Worm (Caenorhabditis elegans) whole organism, mixed stage, embryonic: ENCODE data around the gene flp-21.

Source experiments
- M03D4.4 ChIP-seq: sonication (generic microtip); optimal IDR thresholded peaks from 2 replicates; lab custom pipeline; 2017; ENCODE audit warnings: mild to moderate bottlenecking, missing genetic modification characterization, missing compliant biosample characterization
- bed-3 ChIP-seq: fragments of 200-800 bp; sonication (Bioruptor generic); optimal IDR thresholded peaks from 3 replicates; lab custom pipeline; 2018; ENCODE audit warnings: mild to moderate bottlenecking, missing genetic modification characterization, moderate library complexity, missing compliant biosample characterization
- blmp-1 ChIP-seq: fragments of 150-350 bp; optimal IDR thresholded peaks from 2 replicates; lab custom pipeline; 2014; ENCODE audit warnings: missing biosample characterization, missing genetic modification characterization
- ceh-39 ChIP-seq: fragments of 150-350 bp; optimal IDR thresholded peaks from 2 replicates; lab custom pipeline; 2014; ENCODE audit warnings: missing biosample characterization, missing genetic modification characterization
- ceh-83 ChIP-seq: fragments of 200-800 bp; sonication (Bioruptor generic); optimal IDR thresholded peaks from 2 replicates; lab custom pipeline; 2018; ENCODE audit warnings: mild to moderate bottlenecking, missing genetic modification characterization, missing compliant biosample characterization
- ces-1 ChIP-seq: fragments of 150-350 bp; optimal IDR thresholded peaks from 2 replicates; lab custom pipeline; 2014; ENCODE audit warnings: missing biosample characterization, missing genetic modification reagents, missing genetic modification characterization
- cnd-1 ChIP-seq: fragments of 200-800 bp; sonication (Bioruptor generic); optimal IDR thresholded peaks from 2 replicates; lab custom pipeline; 2018; ENCODE audit warnings: mild to moderate bottlenecking, missing genetic modification characterization, missing compliant biosample characterization
- drap-1 ChIP-seq: fragments of 200-800 bp; sonication (Bioruptor generic); optimal IDR thresholded peaks from 3 replicates; lab custom pipeline; 2018; ENCODE audit warnings: mild to moderate bottlenecking, missing genetic modification characterization, missing compliant biosample characterization
- elt-1 ChIP-seq: sonication (generic microtip); optimal IDR thresholded peaks from 2 replicates; lab custom pipeline; 2017; ENCODE audit warnings: missing genetic modification characterization, mild to moderate bottlenecking, missing compliant biosample characterization, antibody characterized with exemption, moderate library complexity, borderline replicate concordance; ENCODE audit not compliant: insufficient read depth
- elt-3 ChIP-seq: fragments of 150-350 bp; optimal IDR thresholded peaks from 2 replicates; lab custom pipeline; 2014; ENCODE audit warnings: missing biosample characterization, missing genetic modification characterization
- flh-1 ChIP-seq: fragments of 200-800 bp; sonication (Bioruptor generic); optimal IDR thresholded peaks from 2 replicates; lab custom pipeline; 2018; ENCODE audit warnings: mild to moderate bottlenecking, missing genetic modification characterization, moderate library complexity, missing compliant biosample characterization
- hlh-1 ChIP-seq: fragments of 150-350 bp; optimal IDR thresholded peaks from 2 replicates; lab custom pipeline; 2014; ENCODE audit warnings: missing biosample characterization, missing genetic modification reagents, missing genetic modification characterization
- lin-32 ChIP-seq: fragments of 200-800 bp; sonication (Bioruptor generic); optimal IDR thresholded peaks from 2 replicates; lab custom pipeline; 2018; ENCODE audit warnings: mild to moderate bottlenecking, missing genetic modification characterization, missing compliant biosample characterization
- lsy-2 ChIP-seq: fragments of 150-350 bp; optimal IDR thresholded peaks from 2 replicates; lab custom pipeline; 2014; ENCODE audit warnings: missing biosample characterization, missing genetic modification characterization
- mab-5 ChIP-seq: fragments of 150-350 bp; optimal IDR thresholded peaks from 2 replicates; lab custom pipeline; 2014; ENCODE audit warnings: missing biosample characterization, missing genetic modification characterization
- mep-1 ChIP-seq: fragments of 150-350 bp; optimal IDR thresholded peaks from 2 replicates; lab custom pipeline; 2017; ENCODE audit warnings: missing biosample characterization, missing genetic modification reagents, missing genetic modification characterization, inconsistent platforms
- mls-2 ChIP-seq: sonication (generic microtip); optimal IDR thresholded peaks from 2 replicates; lab custom pipeline; 2016; ENCODE audit warnings: mild to moderate bottlenecking, missing genetic modification characterization, moderate library complexity, missing compliant biosample characterization
- nhr-2 ChIP-seq: fragments of 150-350 bp; optimal IDR thresholded peaks from 2 replicates; lab custom pipeline; 2014; ENCODE audit warnings: missing biosample characterization, missing genetic modification characterization
- nhr-237 ChIP-seq: fragments of 150-350 bp; optimal IDR thresholded peaks from 2 replicates; lab custom pipeline; 2014; ENCODE audit warnings: missing biosample characterization, missing genetic modification characterization
- nhr-28 ChIP-seq: fragments of 150-350 bp; optimal IDR thresholded peaks from 2 replicates; lab custom pipeline; 2014; ENCODE audit warnings: missing biosample characterization, missing genetic modification characterization
- nhr-76 ChIP-seq: sonication (generic microtip); optimal IDR thresholded peaks from 2 replicates; lab custom pipeline; 2017; ENCODE audit warnings: missing biosample characterization, missing genetic modification characterization
- pha-4 ChIP-seq: fragments of 150-350 bp; optimal IDR thresholded peaks from 2 replicates; lab custom pipeline; 2018; ENCODE audit warnings: missing biosample characterization, missing genetic modification reagents, missing genetic modification characterization
- sem-2 ChIP-seq: fragments of 200-800 bp; sonication (Bioruptor generic); optimal IDR thresholded peaks from 2 replicates; lab custom pipeline; 2018; ENCODE audit warnings: mild to moderate bottlenecking, missing genetic modification characterization, missing compliant biosample characterization
- snpc-4 ChIP-seq: fragments of 150-350 bp; optimal IDR thresholded peaks from 2 replicates; lab custom pipeline; 2014; ENCODE audit warnings: missing biosample characterization, missing genetic modification characterization
- sptf-1 ChIP-seq: sonication (generic microtip); optimal IDR thresholded peaks from 2 replicates; lab custom pipeline; 2017; ENCODE audit warnings: mild to moderate bottlenecking, missing genetic modification characterization, moderate library complexity, missing compliant biosample characterization
- tbx-8 ChIP-seq: fragments of 200-800 bp; sonication (Bioruptor generic); optimal IDR thresholded peaks from 2 replicates; lab custom pipeline; 2018; ENCODE audit warnings: mild to moderate bottlenecking, missing genetic modification characterization, moderate library complexity, missing compliant biosample characterization
- unc-120 ChIP-seq: sonication (generic microtip); optimal IDR thresholded peaks from 2 replicates; lab custom pipeline; 2017; ENCODE audit warnings: missing genetic modification characterization, missing compliant biosample characterization; ENCODE audit not compliant: poor library complexity, severe bottlenecking
- unc-39 ChIP-seq: fragments of 150-350 bp; optimal IDR thresholded peaks from 2 replicates; lab custom pipeline; 2014; ENCODE audit warnings: missing biosample characterization, missing genetic modification characterization
- unc-62 ChIP-seq: fragments of 150-350 bp; optimal IDR thresholded peaks from 2 replicates; lab custom pipeline; 2014; ENCODE audit warnings: missing biosample characterization, missing genetic modification reagents, missing genetic modification characterization
- ztf-11 ChIP-seq: fragments of 150-350 bp; optimal IDR thresholded peaks from 2 replicates; lab custom pipeline; 2014; ENCODE audit warnings: missing biosample characterization, missing genetic modification characterization

flp-21 gene

ce11 chrV:7776029-7776628, 17.0 kb upstream of the flp-21 start, which contains the start of the genes rpl-39 and rps-30 (continued):
- TF ChIP-seq nhr-237 (tag; lab: Kevin White, UChicago), result peak; percentile 92

DNA sequence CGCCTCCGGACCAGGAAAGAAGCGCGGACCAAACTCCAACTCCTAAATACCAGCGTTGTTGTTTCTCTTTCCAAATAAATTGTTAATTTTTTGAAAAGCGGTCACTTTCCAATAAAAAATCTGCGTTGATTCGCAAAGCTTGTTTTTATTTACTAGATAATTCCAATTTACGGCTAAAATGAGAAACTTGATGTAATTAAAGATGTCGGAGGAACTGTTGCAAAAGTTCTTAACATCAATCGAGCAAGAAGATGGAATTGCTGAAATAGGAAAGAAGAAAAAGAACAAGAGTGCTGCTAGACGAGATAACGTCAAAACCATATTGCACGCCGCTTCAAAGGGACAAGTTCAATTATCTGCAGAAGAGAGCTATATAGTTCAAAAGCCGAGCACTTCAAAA, 16.1 kb upstream of the flp-21 start, which contains the start of gene C26F1.3:
Gene C26F1.3, plus strand, starts transcription at position 203 of the 400 bp plus-strand sequence.
- TF ChIP-seq lsy-2 (no peak), nhr-76 (tag; lab: Kevin White, UChicago) (no peak), elt-3 (tag; lab: Kevin White, UChicago) (no peak), ceh-83 (no peak), sem-2 (no peak), flh-1 (GFP tag; lab: Kevin White, UChicago) (no peak), ztf-11 (no peak), sptf-1 (tag; lab: Kevin White, UChicago) (no peak), tbx-8 (GFP tag; lab: Kevin White, UChicago) (no peak), nhr-28 (tag; lab: Kevin White, UChicago) (no peak), unc-39 (tag; lab: Kevin White, UChicago) (no peak), unc-62 (no peak), unc-120 (tag; lab: Kevin White, UChicago) (no peak), cnd-1 (tag; lab: Kevin White, UChicago) (no peak), elt-1 (no peak), mab-5 (tag; lab: Kevin White, UChicago) (no peak), bed-3 (no peak), nhr-2 (tag; lab: Kevin White, UChicago) (no peak)

DNA sequence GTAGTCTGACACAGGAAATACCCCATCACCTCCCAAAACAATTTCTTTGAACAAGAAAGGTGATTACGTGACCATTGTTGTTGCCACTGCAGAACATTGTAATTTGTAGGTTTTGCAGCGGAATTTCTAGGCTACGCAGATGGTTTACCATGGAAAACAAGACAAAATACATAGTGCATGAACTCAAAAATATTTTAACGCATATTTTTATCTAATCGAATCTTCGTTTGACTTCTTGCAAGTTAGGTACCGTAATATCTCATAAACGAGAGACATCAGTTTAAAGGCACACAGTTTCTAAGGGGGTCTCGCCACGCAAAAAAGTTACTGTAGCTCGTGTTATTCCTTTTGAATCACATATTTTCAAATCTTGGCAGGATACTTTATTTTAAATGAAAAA, 14.2 kb upstream of the flp-21 start:
- TF ChIP-seq snpc-4 (tag; lab: Kevin White, UChicago), result no peak
- no peak for TF ChIP-seq unc-62
- no peak for TF ChIP-seq M03D4.4 (tag; lab: Kevin White, UChicago)
- no peak for TF ChIP-seq hlh-1

DNA sequence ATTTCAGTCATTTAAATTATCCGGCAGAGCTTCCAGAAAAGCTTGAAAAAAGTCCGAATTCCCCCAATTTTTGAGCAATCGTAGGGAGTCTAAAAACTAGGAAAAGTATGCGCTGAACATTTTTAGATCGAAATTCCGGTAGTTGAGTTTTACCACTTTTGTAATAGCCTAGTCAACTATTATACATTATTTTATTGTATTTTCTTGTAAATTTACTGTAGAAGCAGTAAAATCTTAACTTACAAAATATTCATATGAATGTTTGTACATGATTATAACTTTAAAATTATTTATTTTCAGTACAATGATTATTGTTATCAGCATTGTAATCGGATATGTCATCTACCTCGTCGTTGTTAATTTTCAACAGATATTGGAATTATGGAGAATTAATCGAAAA, 11.7 kb upstream of the flp-21 start, which contains the start of gene cyp-32A1:
Gene cyp-32A1, plus strand, starts transcription at position 301 of the 400 bp plus-strand sequence.
- TF ChIP-seq snpc-4 (tag; lab: Kevin White, UChicago) (no peak), pha-4 (tag; lab: Kevin White, UChicago) (no peak), ceh-39 (tag; lab: Kevin White, UChicago) (no peak), nhr-237 (tag; lab: Kevin White, UChicago) (no peak), mab-5 (tag; lab: Kevin White, UChicago) (no peak), unc-120 (tag; lab: Kevin White, UChicago) (no peak), unc-62 (no peak), elt-3 (tag; lab: Kevin White, UChicago) (no peak), mls-2 (no peak), lin-32 (no peak), tbx-8 (GFP tag; lab: Kevin White, UChicago) (no peak), drap-1 (GFP tag; lab: Kevin White, UChicago) (no peak), ceh-83 (no peak), cnd-1 (tag; lab: Kevin White, UChicago) (no peak)

- TF ChIP-seq mab-5 (tag; lab: Kevin White, UChicago), result no peak
- no peak for TF ChIP-seq nhr-2 (tag; lab: Kevin White, UChicago)
- TF ChIP-seq flh-1 (GFP tag; lab: Kevin White, UChicago), result no peak
- no peak for TF ChIP-seq M03D4.4 (tag; lab: Kevin White, UChicago)
- no peak for TF ChIP-seq tbx-8 (GFP tag; lab: Kevin White, UChicago)
- TF ChIP-seq cnd-1 (tag; lab: Kevin White, UChicago), result no peak
- TF ChIP-seq nhr-28 (tag; lab: Kevin White, UChicago), result no peak
- TF ChIP-seq unc-120 (tag; lab: Kevin White, UChicago), result no peak
- no peak for TF ChIP-seq lsy-2
- no peak for TF ChIP-seq pha-4 (tag; lab: Kevin White, UChicago)
- no peak for TF ChIP-seq blmp-1
Observed at ce11 chrV:7785117-7785516, 8.1 kb upstream of the flp-21 start, which contains the start of gene C26F1.1. Gene C26F1.1, plus strand, starts transcription at chrV:7785417.

DNA sequence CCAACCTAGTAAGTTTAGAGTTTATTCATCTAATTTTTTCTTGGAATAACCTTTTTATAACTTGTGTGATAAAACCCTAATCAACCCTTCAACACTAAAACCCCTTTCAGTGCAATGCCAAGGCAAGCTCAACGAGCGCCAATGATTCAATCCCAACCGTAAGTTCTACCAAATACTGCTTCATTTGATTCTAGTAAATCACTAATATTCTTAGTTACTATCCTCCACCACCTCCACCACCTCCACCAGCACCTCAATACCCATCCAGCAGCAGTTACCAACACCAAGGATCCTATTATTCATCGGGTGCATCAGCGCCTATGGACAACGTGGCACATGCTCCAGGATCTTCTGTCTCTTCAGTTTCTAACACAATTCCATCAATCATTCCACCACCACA, 7.3 kb upstream of the flp-21 start:
- no peak for TF ChIP-seq elt-3 (tag; lab: Kevin White, UChicago)
- no peak for TF ChIP-seq ceh-83
- TF ChIP-seq sptf-1 (tag; lab: Kevin White, UChicago), result no peak
- TF ChIP-seq nhr-76 (tag; lab: Kevin White, UChicago), result no peak
- no peak for TF ChIP-seq mls-2
- no peak for TF ChIP-seq nhr-2 (tag; lab: Kevin White, UChicago)
- TF ChIP-seq ztf-11, result no peak
- TF ChIP-seq hlh-1, result no peak
- no peak for TF ChIP-seq drap-1 (GFP tag; lab: Kevin White, UChicago)
- TF ChIP-seq M03D4.4 (tag; lab: Kevin White, UChicago), result no peak
- no peak for TF ChIP-seq ces-1
- no peak for TF ChIP-seq flh-1 (GFP tag; lab: Kevin White, UChicago)
- no peak for TF ChIP-seq lsy-2
- TF ChIP-seq ceh-39 (tag; lab: Kevin White, UChicago), result no peak
- TF ChIP-seq unc-39 (tag; lab: Kevin White, UChicago), result no peak
- no peak for TF ChIP-seq mep-1 (tag; lab: Kevin White, UChicago)
- TF ChIP-seq nhr-237 (tag; lab: Kevin White, UChicago), result no peak
- TF ChIP-seq elt-1, result no peak
- TF ChIP-seq, all 35 proteins: peak for 0
